Worm (Caenorhabditis elegans) whole organism, L4/young adult: ENCODE results near the gene Y38E10A.14.

ENCODE experiments used
- W03F9.2 ChIP-seq: fragments of 150-350 bp; optimal IDR thresholded peaks from 2 replicates; lab custom pipeline; 2014; ENCODE audit warnings: missing biosample characterization, missing genetic modification characterization
- dao-5 ChIP-seq: sonication (generic microtip); optimal IDR thresholded peaks from 2 replicates; lab custom pipeline; 2016; ENCODE audit warnings: missing genotype, missing genetic modification characterization, moderate library complexity, missing compliant biosample characterization
- him-1 ChIP-seq: sonication (generic microtip); optimal IDR thresholded peaks from 2 replicates; lab custom pipeline; 2016; ENCODE audit warnings: missing genotype, missing genetic modification reagents, missing genetic modification characterization, missing compliant biosample characterization

DNA sequence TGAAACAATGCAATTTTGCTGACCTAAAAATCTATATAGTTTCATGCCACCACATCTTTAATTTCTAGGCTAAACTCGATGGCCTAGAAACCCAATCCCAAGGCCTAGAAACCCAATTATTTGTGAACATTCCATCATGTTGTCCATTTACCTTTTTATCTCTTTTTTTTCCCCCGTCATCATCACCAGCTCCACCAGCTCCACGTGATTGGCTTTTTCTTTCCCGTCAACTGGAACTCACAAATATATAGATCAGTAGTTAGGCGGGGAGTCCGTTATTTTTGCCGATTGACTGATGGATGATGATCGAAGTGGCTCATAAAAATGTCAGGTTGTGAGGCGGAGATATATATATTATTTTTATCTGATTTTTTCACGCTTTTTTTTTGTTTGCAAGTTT is 34.1 kb upstream of the Y38E10A.14 start:
- TF ChIP-seq W03F9.2 (tag; lab: Kevin White, UChicago) (no peak), dao-5 (tag; lab: Kevin White, UChicago) (no peak), him-1 (tag; lab: Kevin White, UChicago) (no peak)
